Fruit fly (Drosophila melanogaster) whole organism, embryonic: ENCODE data around the gene Rbcn-3B.

Source experiments
- CG1024 ChIP-seq: fragments of 200-800 bp; sonication (Bioruptor generic); IDR thresholded peaks from 2 replicates; pipeline ENCODE4 v1.3.6; 2022; ENCODE audit warnings: missing biosample characterization, missing genetic modification characterization
- CG11695 ChIP-seq: fragments of 200-800 bp; sonication (Bioruptor generic); IDR thresholded peaks from 3 replicates; pipeline ENCODE4 v1.3.6; 2022; ENCODE audit warnings: missing biosample characterization, missing genetic modification characterization
- CG11696 ChIP-seq: fragments of 200-800 bp; sonication (Bioruptor generic); IDR thresholded peaks from 2 replicates; pipeline ENCODE4 v1.3.6; 2022; ENCODE audit warnings: missing biosample characterization, missing genetic modification characterization
- CG12104 ChIP-seq: fragments of 200-800 bp; sonication (Bioruptor generic); optimal IDR thresholded peaks from 3 replicates; lab custom pipeline; 2016; ENCODE audit warnings: missing biosample characterization, missing genetic modification characterization
- CG1233 ChIP-seq: fragments of 200-800 bp; sonication (Bioruptor generic); optimal IDR thresholded peaks from 4 replicates; lab custom pipeline; 2018; ENCODE audit warnings: missing biosample characterization, mild to moderate bottlenecking, missing genetic modification characterization
- CG14050 ChIP-seq: fragments of 200-800 bp; sonication (Bioruptor generic); IDR thresholded peaks from 3 replicates; pipeline ENCODE4 v1.3.6; 2022; ENCODE audit warnings: missing biosample characterization, missing genetic modification characterization
- CG15269 ChIP-seq: fragments of 200-800 bp; sonication (Bioruptor generic); optimal IDR thresholded peaks from 2 replicates; lab custom pipeline; 2018; ENCODE audit warnings: missing biosample characterization, mild to moderate bottlenecking, missing genetic modification characterization, moderate library complexity
- CG16815 ChIP-seq: fragments of 200-800 bp; sonication (Bioruptor generic); optimal IDR thresholded peaks from 3 replicates; lab custom pipeline; 2017; ENCODE audit warnings: missing biosample characterization, mild to moderate bottlenecking, missing genetic modification characterization
- CG16863 ChIP-seq: fragments of 200-800 bp; sonication (Bioruptor generic); optimal IDR thresholded peaks from 3 replicates; lab custom pipeline; 2016; ENCODE audit warnings: missing biosample characterization, missing genetic modification characterization
- CG17912 ChIP-seq: fragments of 200-800 bp; sonication (Bioruptor generic); optimal IDR thresholded peaks from 2 replicates; lab custom pipeline; 2018; ENCODE audit warnings: missing biosample characterization, mild to moderate bottlenecking, missing genetic modification characterization
- CG2678 ChIP-seq: fragments of 200-800 bp; sonication (Bioruptor generic); optimal IDR thresholded peaks from 3 replicates; lab custom pipeline; 2019; ENCODE audit warnings: missing biosample characterization, mild to moderate bottlenecking, missing genetic modification characterization, moderate library complexity
- CG2875 ChIP-seq: fragments of 200-800 bp; sonication (Bioruptor generic); optimal IDR thresholded peaks from 2 replicates; lab custom pipeline; 2017; ENCODE audit warnings: missing biosample characterization, mild to moderate bottlenecking, missing genetic modification characterization, missing genetic modification reagents
- CG31365 ChIP-seq: fragments of 200-800 bp; sonication (Bioruptor generic); optimal IDR thresholded peaks from 2 replicates; lab custom pipeline; 2018; ENCODE audit warnings: missing biosample characterization, mild to moderate bottlenecking, missing genetic modification characterization
- CG33557 ChIP-seq: fragments of 200-800 bp; sonication (Bioruptor generic); optimal IDR thresholded peaks from 2 replicates; lab custom pipeline; 2019; ENCODE audit warnings: missing biosample characterization, mild to moderate bottlenecking, missing genetic modification characterization, moderate library complexity
- CG4820 ChIP-seq: fragments of 200-800 bp; sonication (Bioruptor generic); optimal IDR thresholded peaks from 3 replicates; lab custom pipeline; 2016; ENCODE audit warnings: missing biosample characterization, missing genetic modification characterization
- CG8765 ChIP-seq: fragments of 200-800 bp; sonication (Bioruptor generic); IDR thresholded peaks from 2 replicates; pipeline ENCODE4 v1.3.6; 2022; ENCODE audit warnings: missing biosample characterization, missing genetic modification characterization
- CG8924 ChIP-seq: fragments of 200-800 bp; optimal IDR thresholded peaks from 3 replicates; lab custom pipeline; 2019; ENCODE audit warnings: missing biosample characterization, mild to moderate bottlenecking, missing genetic modification characterization, moderate library complexity
- CG8944 ChIP-seq: fragments of 200-800 bp; sonication (Bioruptor generic); optimal IDR thresholded peaks from 3 replicates; lab custom pipeline; 2016; ENCODE audit warnings: missing biosample characterization, missing genetic modification characterization
- CG9215 ChIP-seq: fragments of 200-800 bp; sonication (Bioruptor generic); IDR thresholded peaks from 2 replicates; pipeline ENCODE4 v1.3.6; 2022; ENCODE audit warnings: missing biosample characterization, missing genetic modification characterization
- CTCF ChIP-seq: fragments of 200-800 bp; sonication (Bioruptor generic); optimal IDR thresholded peaks from 2 replicates; lab custom pipeline; 2017; ENCODE audit warnings: missing biosample characterization, mild to moderate bottlenecking, missing genetic modification characterization, moderate library complexity
- Fer1 ChIP-seq: fragments of 200-800 bp; sonication (Bioruptor generic); optimal IDR thresholded peaks from 2 replicates; lab custom pipeline; 2017; ENCODE audit warnings: missing biosample characterization, mild to moderate bottlenecking, missing genetic modification characterization
- HLH3B ChIP-seq: fragments of 200-800 bp; sonication (Bioruptor generic); IDR thresholded peaks from 2 replicates; pipeline ENCODE4 v1.3.6; 2022; ENCODE audit warnings: missing biosample characterization, missing genetic modification characterization
- HLHmδ ChIP-seq: fragments of 200-800 bp; sonication (Bioruptor generic); optimal IDR thresholded peaks from 2 replicates; lab custom pipeline; 2018; ENCODE audit warnings: missing biosample characterization, mild to moderate bottlenecking, missing genetic modification characterization, moderate library complexity
- Hr3 ChIP-seq: fragments of 200-800 bp; sonication (Bioruptor generic); optimal IDR thresholded peaks from 3 replicates; lab custom pipeline; 2016; ENCODE audit warnings: missing biosample characterization, missing genetic modification characterization
- Mes4 ChIP-seq: fragments of 200-800 bp; sonication (Bioruptor generic); optimal IDR thresholded peaks from 2 replicates; lab custom pipeline; 2016; ENCODE audit warnings: missing biosample characterization, missing genetic modification characterization
- NFAT ChIP-seq: fragments of 200-800 bp; sonication (Bioruptor generic); IDR thresholded peaks from 2 replicates; pipeline ENCODE4 v1.3.6; 2022; ENCODE audit warnings: missing biosample characterization, missing genetic modification characterization
- Sry-δ ChIP-seq: fragments of 200-800 bp; sonication (Bioruptor generic); optimal IDR thresholded peaks from 2 replicates; lab custom pipeline; 2016; ENCODE audit warnings: missing biosample characterization, missing genetic modification characterization
- Xbp1 ChIP-seq: fragments of 200-800 bp; sonication (Bioruptor generic); optimal IDR thresholded peaks from 3 replicates; lab custom pipeline; 2016; ENCODE audit warnings: missing biosample characterization, mild to moderate bottlenecking, missing genetic modification characterization
- ab ChIP-seq: fragments of 200-800 bp; sonication (Bioruptor generic); optimal IDR thresholded peaks from 2 replicates; lab custom pipeline; 2016; ENCODE audit warnings: missing biosample characterization, missing genetic modification characterization
- amos ChIP-seq: fragments of 200-800 bp; sonication (Bioruptor generic); IDR thresholded peaks from 2 replicates; pipeline ENCODE4 v1.3.6; 2022; ENCODE audit warnings: missing biosample characterization, missing genetic modification characterization; ENCODE audit not compliant: partially characterized antibody
- ato ChIP-seq: fragments of 200-800 bp; sonication (Bioruptor generic); IDR thresholded peaks from 2 replicates; pipeline ENCODE4 v1.3.6; 2022; ENCODE audit warnings: missing biosample characterization, missing genetic modification characterization; ENCODE audit not compliant: partially characterized antibody
- bbx ChIP-seq: fragments of 200-800 bp; sonication (Bioruptor generic); IDR thresholded peaks from 2 replicates; pipeline ENCODE4 v1.3.6; 2022; ENCODE audit warnings: missing biosample characterization, missing genetic modification characterization; ENCODE audit not compliant: partially characterized antibody
- br ChIP-seq: fragments of >200 bp; optimal IDR thresholded peaks from 2 replicates; lab custom pipeline; 2017
- chn ChIP-seq: fragments of 200-800 bp; sonication (Bioruptor generic); optimal IDR thresholded peaks from 2 replicates; lab custom pipeline; 2016; ENCODE audit warnings: missing biosample characterization, missing genetic modification characterization
- crp ChIP-seq, 2 experiments: fragments of 200-800 bp; sonication (Bioruptor generic); optimal IDR thresholded peaks; 2 replicates in 1 of 2; 3 replicates in 1 of 2; lab custom pipeline; 2017; ENCODE audit warnings: missing biosample characterization in 2 of 2, missing genetic modification characterization in 2 of 2, mild to moderate bottlenecking in 1 of 2, moderate library complexity in 1 of 2
- fru ChIP-seq: fragments of >200 bp; optimal IDR thresholded peaks from 2 replicates; lab custom pipeline; 2017
- ftz-f1 ChIP-seq: fragments of 200-800 bp; sonication (Bioruptor generic); optimal IDR thresholded peaks from 2 replicates; lab custom pipeline; 2016; ENCODE audit warnings: missing biosample characterization, missing genetic modification characterization
- gfzf ChIP-seq: fragments of 200-800 bp; sonication (Bioruptor generic); optimal IDR thresholded peaks from 2 replicates; lab custom pipeline; 2016; ENCODE audit warnings: missing biosample characterization, mild to moderate bottlenecking, missing genetic modification characterization, moderate library complexity
- h ChIP-seq: fragments of >200 bp; optimal IDR thresholded peaks from 2 replicates; lab custom pipeline; 2017
- jumu ChIP-seq: fragments of 200-800 bp; sonication (Bioruptor generic); optimal IDR thresholded peaks from 3 replicates; lab custom pipeline; 2016; ENCODE audit warnings: missing biosample characterization, missing genetic modification characterization
- maf-S ChIP-seq: fragments of 200-800 bp; sonication (Bioruptor generic); optimal IDR thresholded peaks from 2 replicates; lab custom pipeline; 2016; ENCODE audit warnings: missing biosample characterization, missing genetic modification characterization
- mam ChIP-seq: fragments of 200-800 bp; sonication (Bioruptor generic); optimal IDR thresholded peaks from 3 replicates; lab custom pipeline; 2016; ENCODE audit warnings: missing biosample characterization, missing genetic modification characterization
- oc ChIP-seq: fragments of 200-800 bp; sonication (Bioruptor generic); optimal IDR thresholded peaks from 2 replicates; lab custom pipeline; 2018; ENCODE audit warnings: missing biosample characterization, mild to moderate bottlenecking, missing genetic modification characterization, moderate library complexity
- phol ChIP-seq: fragments of 200-800 bp; sonication (Bioruptor generic); optimal IDR thresholded peaks from 3 replicates; lab custom pipeline; 2018; ENCODE audit warnings: missing biosample characterization, mild to moderate bottlenecking, missing genetic modification characterization, moderate library complexity
- pita ChIP-seq: fragments of 200-800 bp; sonication (Bioruptor generic); optimal IDR thresholded peaks from 2 replicates; lab custom pipeline; 2017; ENCODE audit warnings: missing biosample characterization, mild to moderate bottlenecking, missing genetic modification characterization
- scrt ChIP-seq: fragments of 200-800 bp; sonication (Bioruptor generic); optimal IDR thresholded peaks from 2 replicates; lab custom pipeline; 2018; ENCODE audit warnings: missing biosample characterization, mild to moderate bottlenecking, missing genetic modification characterization, moderate library complexity
- slbo ChIP-seq: fragments of 200-800 bp; sonication (Bioruptor generic); IDR thresholded peaks from 2 replicates; pipeline ENCODE4 v1.3.6; 2022; ENCODE audit warnings: missing biosample characterization, missing genetic modification characterization
- sob ChIP-seq: fragments of 200-800 bp; sonication (Bioruptor generic); IDR thresholded peaks from 2 replicates; pipeline ENCODE4 v1.3.6; 2022; ENCODE audit warnings: missing biosample characterization, missing genetic modification characterization
- tgo ChIP-seq: fragments of 200-800 bp; sonication (Bioruptor generic); IDR thresholded peaks from 3 replicates; pipeline ENCODE4 v1.3.6; 2022; ENCODE audit warnings: missing biosample characterization, missing genetic modification characterization
- wdn ChIP-seq: fragments of 200-800 bp; sonication (Bioruptor generic); IDR thresholded peaks from 2 replicates; pipeline ENCODE4 v1.3.6; 2022; ENCODE audit warnings: missing biosample characterization, missing genetic modification characterization
- zen ChIP-seq: fragments of 200-800 bp; sonication (Bioruptor generic); optimal IDR thresholded peaks from 3 replicates; lab custom pipeline; 2018; ENCODE audit warnings: missing biosample characterization, mild to moderate bottlenecking, missing genetic modification characterization, moderate library complexity
- zf30C ChIP-seq: fragments of 200-800 bp; sonication (Bioruptor generic); optimal IDR thresholded peaks from 3 replicates; lab custom pipeline; 2018; ENCODE audit warnings: missing biosample characterization, mild to moderate bottlenecking, missing genetic modification characterization

Rbcn-3B gene

dm6 chrX:1922765-1923501 lies 14.2 kb downstream of the Rbcn-3B start, which contains the start of the genes eIF2Bepsilon and Ocrl (continued):
- TF ChIP-seq amos (GFP tag; lab: Robert Waterston, UW), result peak; percentile 46
- no peak for TF ChIP-seq chn (GFP tag; lab: Kevin White, UChicago)
- TF ChIP-seq tgo (GFP tag; lab: Robert Waterston, UW), result no peak
- no peak for TF ChIP-seq ab (GFP tag; lab: Kevin White, UChicago)
- no peak for TF ChIP-seq CG31365
- no peak for TF ChIP-seq mam (GFP tag; lab: Kevin White, UChicago)
- TF ChIP-seq gfzf (GFP tag; lab: Kevin White, UChicago), result peak; percentile 99
- TF ChIP-seq CG16815, result no peak
- no peak for TF ChIP-seq ato
- no peak for TF ChIP-seq CG14050 (GFP tag; lab: Robert Waterston, UW)
- no peak for TF ChIP-seq fru (lab: Kevin White, UChicago)
- TF ChIP-seq oc, result no peak
- TF ChIP-seq jumu (GFP tag; lab: Kevin White, UChicago), result no peak
- no peak for TF ChIP-seq br (lab: Kevin White, UChicago)
- TF ChIP-seq CG11695 (GFP tag; lab: Robert Waterston, UW), result no peak
- peak; percentile 36 for TF ChIP-seq CTCF (GFP tag; lab: Kevin White, UChicago)
- no peak for TF ChIP-seq sob (GFP tag; lab: Robert Waterston, UW)
- TF ChIP-seq Hr3 (GFP tag; lab: Kevin White, UChicago), result no peak
- TF ChIP-seq phol (tag; lab: Kevin White, UChicago), result peak; percentile 49
- TF ChIP-seq Fer1 (GFP tag; lab: Kevin White, UChicago), result peak; percentile 53
- peak; percentile 81 for TF ChIP-seq ftz-f1 (GFP tag; lab: Kevin White, UChicago)
- peak; percentile 73 for TF ChIP-seq pita
- TF ChIP-seq CG9215 (GFP tag; lab: Robert Waterston, UW), result no peak
- TF ChIP-seq Mes4, result no peak
- TF ChIP-seq CG1233 (GFP tag; lab: Kevin White, UChicago), result no peak
- TF ChIP-seq CG8765 (GFP tag; lab: Robert Waterston, UW), result no peak
- TF ChIP-seq CG17912, result no peak
- no peak for TF ChIP-seq zf30C
- no peak for TF ChIP-seq CG2678 (tag; lab: Kevin White, UChicago)
- TF ChIP-seq maf-S (GFP tag; lab: Kevin White, UChicago), result no peak
- TF ChIP-seq CG12104 (GFP tag; lab: Kevin White, UChicago), result no peak
- TF ChIP-seq scrt (GFP tag; lab: Kevin White, UChicago), result no peak
- TF ChIP-seq CG8924 (tag; lab: Kevin White, UChicago), result no peak
- no peak for TF ChIP-seq CG8944
- TF ChIP-seq bbx (GFP tag; lab: Robert Waterston, UW), result peak; percentile 41; the same call in 1 of the 2 replicates
- no peak for TF ChIP-seq h (lab: Kevin White, UChicago)
- TF ChIP-seq HLHmδ, result peak; percentile 70
- TF ChIP-seq CG4820 (GFP tag; lab: Kevin White, UChicago), result no peak
- TF ChIP-seq CG33557 (GFP tag; lab: Kevin White, UChicago), result no peak
- no peak for TF ChIP-seq HLH3B (GFP tag; lab: Robert Waterston, UW)
- peak in 1 of 2 experiments; percentile 35 for TF ChIP-seq crp (GFP tag; optimal IDR thresholded peaks at IDR 0.05; lab: Kevin White, UChicago)
- TF ChIP-seq CG1024, result no peak
- TF ChIP-seq CG16863, result no peak
- no peak for TF ChIP-seq CG15269 (tag; lab: Kevin White, UChicago)
- TF ChIP-seq CG11696, result no peak
- no peak for TF ChIP-seq slbo (GFP tag; lab: Robert Waterston, UW)
- TF ChIP-seq NFAT, result 0 out of 2 replicates have a peak, but pooled peaks have one; percentile 4
- peak; percentile 56 for TF ChIP-seq zen (tag; lab: Kevin White, UChicago)
- TF ChIP-seq wdn (GFP tag; lab: Robert Waterston, UW), result no peak
- no peak for TF ChIP-seq CG2875 (GFP tag; lab: Kevin White, UChicago)
- no peak for TF ChIP-seq Xbp1 (GFP tag; lab: Kevin White, UChicago)
- TF ChIP-seq Sry-δ (GFP tag; lab: Kevin White, UChicago), result peak; percentile 61
